Worm (Caenorhabditis elegans) whole organism, L1 larva: ENCODE results near the gene C37C3.10.

Experiments used
- C04F5.9 ChIP-seq: sonication (generic microtip); optimal IDR thresholded peaks from 2 replicates; lab custom pipeline; 2016; ENCODE audit warnings: missing genetic modification characterization, missing compliant biosample characterization
- C16A3.4 ChIP-seq: fragments of 150-350 bp; optimal IDR thresholded peaks from 2 replicates; lab custom pipeline; 2014; ENCODE audit warnings: missing biosample characterization, missing genetic modification characterization
- C34B4.2 ChIP-seq: sonication (generic microtip); optimal IDR thresholded peaks from 2 replicates; lab custom pipeline; 2017; ENCODE audit warnings: mild to moderate bottlenecking, missing genetic modification characterization, missing compliant biosample characterization
- F16B12.6 ChIP-seq: fragments of 150-350 bp; optimal IDR thresholded peaks from 2 replicates; lab custom pipeline; 2014; ENCODE audit warnings: missing biosample characterization, missing genetic modification characterization
- Y116A8C.19 ChIP-seq: sonication (generic microtip); optimal IDR thresholded peaks from 2 replicates; lab custom pipeline; 2016; ENCODE audit warnings: missing compliant biosample characterization, missing genetic modification characterization, borderline replicate concordance
- alr-1 ChIP-seq: fragments of 200-800 bp; sonication (Bioruptor generic); optimal IDR thresholded peaks from 2 replicates; lab custom pipeline; 2018; ENCODE audit warnings: borderline replicate concordance, mild to moderate bottlenecking, missing genetic modification characterization, missing compliant biosample characterization
- aly-2 ChIP-seq: fragments of 150-350 bp; optimal IDR thresholded peaks from 2 replicates; lab custom pipeline; 2014; ENCODE audit warnings: missing biosample characterization, missing genetic modification characterization
- ama-1 ChIP-seq: fragments of 150-350 bp; optimal IDR thresholded peaks from 2 replicates; lab custom pipeline; 2014
- blmp-1 ChIP-seq: fragments of 150-350 bp; optimal IDR thresholded peaks from 2 replicates; lab custom pipeline; 2014; ENCODE audit warnings: missing biosample characterization, missing genetic modification characterization
- ceh-63 ChIP-seq: fragments of 200-800 bp; sonication (Bioruptor generic); optimal IDR thresholded peaks from 2 replicates; lab custom pipeline; 2018; ENCODE audit warnings: mild to moderate bottlenecking, missing genetic modification characterization, missing compliant biosample characterization
- ceh-8 ChIP-seq: fragments of 200-800 bp; sonication (Bioruptor generic); optimal IDR thresholded peaks from 2 replicates; lab custom pipeline; 2018; ENCODE audit warnings: mild to moderate bottlenecking, missing genetic modification characterization, moderate library complexity, missing compliant biosample characterization
- ceh-88 ChIP-seq: fragments of 200-800 bp; sonication (Bioruptor generic); IDR thresholded peaks from 2 replicates; pipeline ENCODE4 v1.3.6; 2022; ENCODE audit warnings: missing genetic modification characterization, missing compliant biosample characterization
- ceh-90 ChIP-seq: sonication (generic microtip); optimal IDR thresholded peaks from 2 replicates; lab custom pipeline; 2016; ENCODE audit warnings: missing genetic modification characterization, missing compliant biosample characterization
- dpl-1 ChIP-seq, 3 experiments: fragments of 150-350 bp in 2 of 3; sonication (generic microtip) in 1 of 3; optimal IDR thresholded peaks; 2 replicates each; lab custom pipeline; 2014 to 2017; ENCODE audit warnings: missing biosample characterization in 3 of 3, missing genetic modification characterization in 3 of 3, missing genetic modification reagents in 3 of 3
- efl-1 ChIP-seq, 4 experiments: fragments of 150-350 bp; optimal IDR thresholded peaks in 3 of 4; peaks in 1 of 4; 1 replicate in 1 of 4; 2 replicates in 3 of 4; lab custom pipeline; 2014; ENCODE audit warnings: missing biosample characterization in 2 of 4, missing genetic modification characterization in 2 of 4, missing genetic modification reagents in 2 of 4
- efl-3 ChIP-seq: fragments of 200-800 bp; sonication (Bioruptor generic); optimal IDR thresholded peaks from 2 replicates; lab custom pipeline; 2018; ENCODE audit warnings: mild to moderate bottlenecking, missing genetic modification characterization, missing compliant biosample characterization
- elt-2 ChIP-seq: sonication (generic microtip); optimal IDR thresholded peaks from 2 replicates; lab custom pipeline; 2016; ENCODE audit warnings: missing genetic modification characterization, mild to moderate bottlenecking, inconsistent platforms, missing compliant biosample characterization, missing genetic modification reagents
- elt-3 ChIP-seq, 6 experiments: fragments of 150-350 bp in 1 of 6; sonication (generic microtip); optimal IDR thresholded peaks; 2 replicates each; lab custom pipeline; 2017 to 2018; ENCODE audit warnings: missing biosample characterization in 6 of 6, missing genetic modification characterization in 6 of 6, inconsistent platforms in 1 of 6
- ets-5 ChIP-seq: fragments of 200-800 bp; sonication (Bioruptor generic); IDR thresholded peaks from 2 replicates; pipeline ENCODE4 v1.3.6; 2022; ENCODE audit warnings: missing genetic modification characterization, missing compliant biosample characterization
- fkh-10 ChIP-seq: sonication (generic microtip); optimal IDR thresholded peaks from 2 replicates; lab custom pipeline; 2017; ENCODE audit warnings: missing biosample characterization, missing genetic modification reagents, missing genetic modification characterization
- fkh-4 ChIP-seq: sonication (generic microtip); optimal IDR thresholded peaks from 2 replicates; lab custom pipeline; 2016; ENCODE audit warnings: missing compliant biosample characterization, missing genetic modification characterization, borderline replicate concordance
- fos-1 ChIP-seq: fragments of 150-350 bp; optimal IDR thresholded peaks from 2 replicates; lab custom pipeline; 2014; ENCODE audit warnings: missing biosample characterization, missing genetic modification characterization
- hlh-4 ChIP-seq: sonication (generic microtip); optimal IDR thresholded peaks from 2 replicates; lab custom pipeline; 2016; ENCODE audit warnings: mild to moderate bottlenecking, missing genetic modification characterization, missing compliant biosample characterization
- isw-1 ChIP-seq: fragments of 200-800 bp; sonication (Bioruptor generic); IDR thresholded peaks from 2 replicates; pipeline ENCODE4 v1.3.6; 2022; ENCODE audit warnings: missing genetic modification characterization, missing compliant biosample characterization
- lin-14 ChIP-seq: fragments of 200-800 bp; sonication (Bioruptor generic); optimal IDR thresholded peaks from 2 replicates; lab custom pipeline; 2018; ENCODE audit warnings: mild to moderate bottlenecking, missing genetic modification characterization, moderate library complexity, missing compliant biosample characterization
- lsy-2 ChIP-seq, 2 experiments: fragments of 150-350 bp; optimal IDR thresholded peaks; 2 replicates each; lab custom pipeline; 2014; ENCODE audit warnings: missing biosample characterization in 2 of 2, missing genetic modification characterization in 2 of 2
- mef-2 ChIP-seq: fragments of 150-350 bp; optimal IDR thresholded peaks from 2 replicates; lab custom pipeline; 2014; ENCODE audit warnings: missing biosample characterization, missing genetic modification characterization
- nhr-12 ChIP-seq: sonication (generic microtip); optimal IDR thresholded peaks from 2 replicates; lab custom pipeline; 2017; ENCODE audit warnings: missing biosample characterization, missing genetic modification characterization
- nhr-19 ChIP-seq: fragments of 200-800 bp; sonication (Bioruptor generic); conservative IDR thresholded peaks from 2 replicates; pipeline ENCODE4 v1.3.6; 2022; ENCODE audit warnings: missing genetic modification characterization, missing compliant biosample characterization
- nhr-20 ChIP-seq: sonication (generic microtip); optimal IDR thresholded peaks from 2 replicates; lab custom pipeline; 2016; ENCODE audit warnings: mild to moderate bottlenecking, missing genetic modification characterization, missing compliant biosample characterization
- nhr-237 ChIP-seq: fragments of 150-350 bp; optimal IDR thresholded peaks from 2 replicates; lab custom pipeline; 2014; ENCODE audit warnings: missing biosample characterization, missing genetic modification characterization
- nhr-28 ChIP-seq: fragments of 150-350 bp; optimal IDR thresholded peaks from 2 replicates; lab custom pipeline; 2014; ENCODE audit warnings: missing biosample characterization, missing genetic modification characterization
- nhr-47 ChIP-seq: sonication (generic microtip); optimal IDR thresholded peaks from 2 replicates; lab custom pipeline; 2016; ENCODE audit warnings: mild to moderate bottlenecking, missing genetic modification characterization, moderate library complexity, missing compliant biosample characterization
- nhr-76 ChIP-seq: sonication (generic microtip); optimal IDR thresholded peaks from 2 replicates; lab custom pipeline; 2017; ENCODE audit warnings: missing biosample characterization, missing genetic modification characterization
- nhr-90 ChIP-seq: sonication (generic microtip); optimal IDR thresholded peaks from 2 replicates; lab custom pipeline; 2016; ENCODE audit warnings: mild to moderate bottlenecking, missing genetic modification characterization, missing compliant biosample characterization; ENCODE audit not compliant: poor library complexity
- pag-3 ChIP-seq: sonication (generic microtip); optimal IDR thresholded peaks from 2 replicates; lab custom pipeline; 2017; ENCODE audit warnings: missing genetic modification characterization, mild to moderate bottlenecking, missing compliant biosample characterization, antibody characterized with exemption, borderline replicate concordance; ENCODE audit not compliant: insufficient read depth
- pax-3 ChIP-seq: fragments of 200-800 bp; sonication (Bioruptor generic); optimal IDR thresholded peaks from 2 replicates; lab custom pipeline; 2018; ENCODE audit warnings: mild to moderate bottlenecking, missing genetic modification characterization, moderate library complexity, missing compliant biosample characterization
- pqm-1 ChIP-seq: sonication (generic microtip); optimal IDR thresholded peaks from 3 replicates; lab custom pipeline; 2017; ENCODE audit warnings: missing biosample characterization, missing genetic modification characterization
- rnt-1 ChIP-seq: sonication (generic microtip); optimal IDR thresholded peaks from 2 replicates; lab custom pipeline; 2016; ENCODE audit warnings: mild to moderate bottlenecking, missing genetic modification characterization, moderate library complexity, missing compliant biosample characterization
- skn-1 ChIP-seq: fragments of 150-350 bp; optimal IDR thresholded peaks from 2 replicates; lab custom pipeline; 2014; ENCODE audit warnings: missing biosample characterization, missing genetic modification characterization
- snpc-4 ChIP-seq: fragments of 150-350 bp; optimal IDR thresholded peaks from 2 replicates; lab custom pipeline; 2014; ENCODE audit warnings: missing biosample characterization, missing genetic modification characterization
- swsn-7 ChIP-seq: sonication (generic microtip); optimal IDR thresholded peaks from 2 replicates; lab custom pipeline; 2016; ENCODE audit warnings: missing genetic modification characterization, missing compliant biosample characterization
- tbx-2 ChIP-seq: sonication (generic microtip); optimal IDR thresholded peaks from 2 replicates; lab custom pipeline; 2016; ENCODE audit warnings: missing genetic modification characterization, missing compliant biosample characterization
- tlp-1 ChIP-seq: fragments of 150-350 bp; optimal IDR thresholded peaks from 2 replicates; lab custom pipeline; 2014; ENCODE audit warnings: missing biosample characterization, missing genetic modification characterization
- unc-130 ChIP-seq: fragments of 150-350 bp; optimal IDR thresholded peaks from 2 replicates; lab custom pipeline; 2017; ENCODE audit warnings: missing biosample characterization, missing genetic modification characterization, inconsistent platforms
- unc-30 ChIP-seq: sonication (generic microtip); optimal IDR thresholded peaks from 2 replicates; lab custom pipeline; 2017; ENCODE audit warnings: missing biosample characterization, missing genetic modification characterization
- unc-62 ChIP-seq: fragments of 150-350 bp; optimal IDR thresholded peaks from 2 replicates; lab custom pipeline; 2014; ENCODE audit warnings: missing biosample characterization, missing genetic modification reagents, missing genetic modification characterization
- unc-86 ChIP-seq: sonication (generic microtip); optimal IDR thresholded peaks from 2 replicates; lab custom pipeline; 2016; ENCODE audit warnings: missing genetic modification characterization, missing compliant biosample characterization
- vab-15 ChIP-seq: sonication (generic microtip); optimal IDR thresholded peaks from 2 replicates; lab custom pipeline; 2017; ENCODE audit warnings: missing genotype, mild to moderate bottlenecking, missing genetic modification characterization, missing compliant biosample characterization
- xbp-1 ChIP-seq: sonication (generic microtip); optimal IDR thresholded peaks from 2 replicates; lab custom pipeline; 2016; ENCODE audit warnings: missing genetic modification characterization, missing compliant biosample characterization
- zag-1 ChIP-seq: fragments of 150-350 bp; optimal IDR thresholded peaks from 2 replicates; lab custom pipeline; 2014; ENCODE audit warnings: missing biosample characterization, missing genetic modification characterization
- ztf-11 ChIP-seq, 2 experiments: sonication (generic microtip); optimal IDR thresholded peaks; 2 replicates each; lab custom pipeline; 2016 to 2017; ENCODE audit warnings: missing genetic modification characterization in 2 of 2, missing biosample characterization in 1 of 2, missing compliant biosample characterization in 1 of 2
- ztf-4 ChIP-seq: fragments of 150-350 bp; optimal IDR thresholded peaks from 2 replicates; lab custom pipeline; 2014; ENCODE audit warnings: missing biosample characterization, missing genetic modification characterization

C37C3.10 gene

ce11 chrV:7820270-7820669 lies 42.6 kb downstream of the C37C3.10 start, which contains the start of gene lbp-4 (continued):
- TF ChIP-seq fkh-4 (no peak), nhr-20 (peak; percentile 54), nhr-90 (tag; lab: Kevin White, UChicago) (no peak), dpl-1 (GFP tag; optimal IDR thresholded peaks at IDR 0.05; lab: Kevin White, UChicago) (peak in 2 of 3 experiments; percentile 19 to 50), pag-3 (tag; lab: Kevin White, UChicago) (peak; percentile 25), lin-14 (GFP tag; lab: Kevin White, UChicago) (peak; percentile 83), mef-2 (no peak), ets-5 (GFP tag; lab: Robert Waterston, UW) (no peak), isw-1 (GFP tag; lab: Robert Waterston, UW) (no peak), F16B12.6 (tag; lab: Kevin White, UChicago) (peak; percentile 3), nhr-12 (tag; lab: Kevin White, UChicago) (no peak), xbp-1 (tag; lab: Kevin White, UChicago) (peak; percentile 49), unc-86 (no peak), nhr-28 (tag; lab: Kevin White, UChicago) (no peak), elt-2 (tag; lab: Kevin White, UChicago) (no peak), C16A3.4 (peak; percentile 83), nhr-19 (no peak), unc-30 (tag; lab: Kevin White, UChicago) (no peak), snpc-4 (tag; lab: Kevin White, UChicago) (peak; percentile 3), pax-3 (tag; lab: Kevin White, UChicago) (no peak), ztf-11 (tag; optimal IDR thresholded peaks at IDR 0.05; lab: Kevin White, UChicago) (peak in 1 of 2 experiments; percentile 33), ztf-4 (tag; lab: Kevin White, UChicago) (no peak), pqm-1 (tag; lab: Kevin White, UChicago) (no peak), blmp-1 (tag; lab: Kevin White, UChicago) (no peak), ceh-63 (no peak), nhr-76 (no peak), tbx-2 (tag; lab: Kevin White, UChicago) (peak; percentile 15), alr-1 (tag; lab: Kevin White, UChicago) (no peak), ceh-90 (tag; lab: Kevin White, UChicago) (no peak), hlh-4 (tag; lab: Kevin White, UChicago) (no peak), efl-1 (optimal IDR thresholded peaks at IDR 0.05; lab: Kevin White, UChicago) (peak; percentile 51 to 53), efl-1 (GFP tag; optimal IDR thresholded peaks at IDR 0.05 in 1 of 2; lab: Kevin White, UChicago) (peak in 1 of 2 experiments; percentile 42), ceh-88 (GFP tag; lab: Robert Waterston, UW) (no peak), vab-15 (tag; lab: Kevin White, UChicago) (peak; percentile 86), efl-3 (GFP tag; lab: Kevin White, UChicago) (no peak), zag-1 (no peak), unc-130 (peak; percentile 63), fos-1 (tag; lab: Kevin White, UChicago) (no peak), C04F5.9 (no peak), C34B4.2 (tag; lab: Kevin White, UChicago) (no peak), ceh-8 (GFP tag; lab: Kevin White, UChicago) (no peak), swsn-7 (peak; percentile 23), Y116A8C.19 (tag; lab: Kevin White, UChicago) (no peak), aly-2 (tag; lab: Kevin White, UChicago) (no peak), nhr-237 (tag; lab: Kevin White, UChicago) (no peak), lsy-2 (tag; optimal IDR thresholded peaks at IDR 0.05; lab: Kevin White, UChicago) (peak; percentile 1 to 81), ama-1 (lab: Kevin White, UChicago) (no peak), skn-1 (tag; lab: Kevin White, UChicago) (peak; percentile 12), rnt-1 (peak; percentile 49), tlp-1 (no peak), fkh-10 (GFP tag; lab: Kevin White, UChicago) (no peak), unc-62 (GFP tag; lab: Kevin White, UChicago) (no peak), nhr-47 (tag; lab: Kevin White, UChicago) (peak; percentile 36), elt-3 (tag; optimal IDR thresholded peaks at IDR 0.05; lab: Kevin White, UChicago) (peak in 1 of 6 experiments; percentile 17)
